Fruit fly (Drosophila melanogaster) whole organism, embryonic: ENCODE results near the gene CG43993.

Experiments
- Abd-B ChIP-seq: fragments of 200-800 bp; sonication (Bioruptor generic); optimal IDR thresholded peaks from 2 replicates; lab custom pipeline; 2018; ENCODE audit warnings: missing biosample characterization, mild to moderate bottlenecking, missing genetic modification characterization, moderate library complexity
- BtbVII ChIP-seq: fragments of 200-800 bp; sonication (Bioruptor generic); optimal IDR thresholded peaks from 3 replicates; lab custom pipeline; 2017; ENCODE audit warnings: missing biosample characterization, mild to moderate bottlenecking, missing genetic modification characterization
- C15 ChIP-seq: fragments of 200-800 bp; sonication (Bioruptor generic); IDR thresholded peaks from 3 replicates; pipeline ENCODE4 v1.3.6; 2022; ENCODE audit warnings: missing biosample characterization, missing genetic modification characterization
- CG10209 ChIP-seq: fragments of 200-800 bp; sonication (Bioruptor generic); optimal IDR thresholded peaks from 3 replicates; lab custom pipeline; 2017; ENCODE audit warnings: missing biosample characterization, mild to moderate bottlenecking, missing genetic modification characterization, missing genetic modification reagents
- CG11504 ChIP-seq: fragments of 200-800 bp; sonication (Bioruptor generic); optimal IDR thresholded peaks from 3 replicates; lab custom pipeline; 2019; ENCODE audit warnings: missing biosample characterization, mild to moderate bottlenecking, missing genetic modification characterization, moderate library complexity
- CG12155 ChIP-seq: fragments of 200-800 bp; sonication (Bioruptor generic); optimal IDR thresholded peaks from 3 replicates; lab custom pipeline; 2016; ENCODE audit warnings: missing biosample characterization, missing genetic modification characterization
- CG14441 ChIP-seq: fragments of 200-800 bp; sonication (Bioruptor generic); IDR thresholded peaks from 2 replicates; pipeline ENCODE4 v1.3.6; 2022; ENCODE audit warnings: missing biosample characterization, missing genetic modification characterization
- CG17612 ChIP-seq: fragments of 200-800 bp; sonication (Bioruptor generic); IDR thresholded peaks from 2 replicates; pipeline ENCODE4 v1.3.6; 2022; ENCODE audit warnings: missing biosample characterization, missing genetic modification characterization
- CG18599 ChIP-seq: fragments of 200-800 bp; sonication (Bioruptor generic); optimal IDR thresholded peaks from 3 replicates; lab custom pipeline; 2017; ENCODE audit warnings: missing biosample characterization, missing genetic modification characterization, mild to moderate bottlenecking, moderate library complexity, missing genetic modification reagents
- CG2129 ChIP-seq: fragments of 200-800 bp; sonication (Bioruptor generic); IDR thresholded peaks from 2 replicates; pipeline ENCODE4 v1.3.6; 2022; ENCODE audit warnings: missing biosample characterization, missing genetic modification characterization; ENCODE audit not compliant: partially characterized antibody
- CG31365 ChIP-seq: fragments of 200-800 bp; sonication (Bioruptor generic); optimal IDR thresholded peaks from 2 replicates; lab custom pipeline; 2018; ENCODE audit warnings: missing biosample characterization, mild to moderate bottlenecking, missing genetic modification characterization
- CG3163 ChIP-seq: fragments of 200-800 bp; sonication (Bioruptor generic); optimal IDR thresholded peaks from 3 replicates; lab custom pipeline; 2016; ENCODE audit warnings: missing biosample characterization, missing genetic modification characterization
- CG32772 ChIP-seq: fragments of 200-800 bp; sonication (Bioruptor generic); IDR thresholded peaks from 2 replicates; pipeline ENCODE4 v1.3.6; 2022; ENCODE audit warnings: missing biosample characterization, missing genetic modification characterization
- CG3281 ChIP-seq: fragments of 200-800 bp; sonication (Bioruptor generic); optimal IDR thresholded peaks from 3 replicates; lab custom pipeline; 2017; ENCODE audit warnings: missing biosample characterization, mild to moderate bottlenecking, missing genetic modification characterization
- CG34422 ChIP-seq: fragments of 200-800 bp; sonication (Bioruptor generic); IDR thresholded peaks from 3 replicates; pipeline ENCODE4 v1.3.6; 2022; ENCODE audit warnings: missing biosample characterization, missing genetic modification characterization
- CG3838 ChIP-seq: fragments of 200-800 bp; sonication (Bioruptor generic); optimal IDR thresholded peaks from 3 replicates; lab custom pipeline; 2016; ENCODE audit warnings: missing biosample characterization, missing genetic modification characterization
- CG3847 ChIP-seq: fragments of 200-800 bp; sonication (Bioruptor generic); IDR thresholded peaks from 2 replicates; pipeline ENCODE4 v1.3.6; 2022; ENCODE audit warnings: missing biosample characterization, missing genetic modification characterization
- CG4404 ChIP-seq: fragments of 200-800 bp; sonication (Bioruptor generic); IDR thresholded peaks from 2 replicates; pipeline ENCODE4 v1.3.6; 2022; ENCODE audit warnings: missing biosample characterization, missing genetic modification characterization
- CG6175 ChIP-seq: fragments of 200-800 bp; sonication (Bioruptor generic); IDR thresholded peaks from 3 replicates; pipeline ENCODE4 v1.3.6; 2022; ENCODE audit warnings: missing biosample characterization, missing genetic modification characterization
- CG6765 ChIP-seq: fragments of 200-800 bp; sonication (Bioruptor generic); optimal IDR thresholded peaks from 3 replicates; lab custom pipeline; 2017; ENCODE audit warnings: missing biosample characterization, mild to moderate bottlenecking, missing genetic modification characterization
- CG7357 ChIP-seq: fragments of 200-800 bp; sonication (Bioruptor generic); IDR thresholded peaks from 3 replicates; pipeline ENCODE4 v1.3.6; 2022; ENCODE audit warnings: missing biosample characterization, missing genetic modification characterization
- CG7556 ChIP-seq: fragments of 200-800 bp; sonication (Bioruptor generic); optimal IDR thresholded peaks from 2 replicates; lab custom pipeline; 2017; ENCODE audit warnings: missing biosample characterization, mild to moderate bottlenecking, missing genetic modification characterization
- CG8359 ChIP-seq: fragments of 200-800 bp; sonication (Bioruptor generic); optimal IDR thresholded peaks from 2 replicates; lab custom pipeline; 2017; ENCODE audit warnings: missing biosample characterization, mild to moderate bottlenecking, missing genetic modification characterization, borderline replicate concordance
- CG9437 ChIP-seq: fragments of 200-800 bp; sonication (Bioruptor generic); optimal IDR thresholded peaks from 2 replicates; lab custom pipeline; 2018; ENCODE audit warnings: missing biosample characterization, mild to moderate bottlenecking, missing genetic modification characterization
- CG9876 ChIP-seq: fragments of 200-800 bp; sonication (Bioruptor generic); optimal IDR thresholded peaks from 2 replicates; lab custom pipeline; 2016; ENCODE audit warnings: missing biosample characterization, missing genetic modification characterization
- Dad ChIP-seq: fragments of 200-800 bp; sonication (Bioruptor generic); optimal IDR thresholded peaks from 3 replicates; lab custom pipeline; 2016; ENCODE audit warnings: missing biosample characterization, missing genetic modification characterization
- Deaf1 ChIP-seq: fragments of 200-800 bp; optimal IDR thresholded peaks from 3 replicates; lab custom pipeline; 2019; ENCODE audit warnings: missing biosample characterization, mild to moderate bottlenecking, missing genetic modification characterization, moderate library complexity
- Dref ChIP-seq: fragments of 200-800 bp; sonication (Bioruptor generic); IDR thresholded peaks from 2 replicates; pipeline ENCODE4 v1.3.6; 2022; ENCODE audit warnings: missing biosample characterization, missing genetic modification characterization
- Drgx ChIP-seq: fragments of 200-800 bp; sonication (Bioruptor generic); IDR thresholded peaks from 2 replicates; pipeline ENCODE4 v1.3.6; 2022; ENCODE audit warnings: missing biosample characterization, missing genetic modification characterization
- Fer3 ChIP-seq: fragments of 200-800 bp; sonication (Bioruptor generic); optimal IDR thresholded peaks from 2 replicates; lab custom pipeline; 2018; ENCODE audit warnings: missing biosample characterization, mild to moderate bottlenecking, missing genetic modification characterization, moderate library complexity
- Hand ChIP-seq: fragments of 200-800 bp; sonication (Bioruptor generic); optimal IDR thresholded peaks from 2 replicates; lab custom pipeline; 2017; ENCODE audit warnings: mild to moderate bottlenecking, missing biosample characterization, missing genetic modification reagents, missing genetic modification characterization
- Nf-YC ChIP-seq: fragments of 200-800 bp; optimal IDR thresholded peaks from 3 replicates; lab custom pipeline; 2019; ENCODE audit warnings: missing biosample characterization, mild to moderate bottlenecking, missing genetic modification characterization, moderate library complexity
- Six4 ChIP-seq: fragments of 200-800 bp; sonication (Bioruptor generic); optimal IDR thresholded peaks from 2 replicates; lab custom pipeline; 2016; ENCODE audit warnings: missing biosample characterization, missing genetic modification characterization
- Xbp1 ChIP-seq: fragments of 200-800 bp; sonication (Bioruptor generic); optimal IDR thresholded peaks from 3 replicates; lab custom pipeline; 2016; ENCODE audit warnings: missing biosample characterization, mild to moderate bottlenecking, missing genetic modification characterization
- ash1 ChIP-seq: fragments of 200-800 bp; sonication (Bioruptor generic); optimal IDR thresholded peaks from 2 replicates; lab custom pipeline; 2018; ENCODE audit warnings: missing biosample characterization, mild to moderate bottlenecking, missing genetic modification characterization
- ato ChIP-seq: fragments of 200-800 bp; sonication (Bioruptor generic); IDR thresholded peaks from 2 replicates; pipeline ENCODE4 v1.3.6; 2022; ENCODE audit warnings: missing biosample characterization, missing genetic modification characterization; ENCODE audit not compliant: partially characterized antibody
- bab2 ChIP-seq: fragments of 200-800 bp; sonication (Bioruptor generic); optimal IDR thresholded peaks from 2 replicates; lab custom pipeline; 2016; ENCODE audit warnings: missing biosample characterization, missing genetic modification characterization
- bsh ChIP-seq, 2 experiments: fragments of 200-800 bp; sonication (Bioruptor generic); optimal IDR thresholded peaks; 2 replicates each; lab custom pipeline; 2017 to 2018; ENCODE audit warnings: mild to moderate bottlenecking in 2 of 2, missing biosample characterization in 2 of 2, missing genetic modification characterization in 2 of 2, moderate library complexity in 1 of 2
- cas ChIP-seq: fragments of 200-800 bp; sonication (Bioruptor generic); IDR thresholded peaks from 2 replicates; pipeline ENCODE4 v1.3.6; 2022; ENCODE audit warnings: missing biosample characterization, missing genetic modification characterization
- chn ChIP-seq: fragments of 200-800 bp; sonication (Bioruptor generic); optimal IDR thresholded peaks from 2 replicates; lab custom pipeline; 2016; ENCODE audit warnings: missing biosample characterization, missing genetic modification characterization
- dmrt99B ChIP-seq: fragments of 200-800 bp; sonication (Bioruptor generic); optimal IDR thresholded peaks from 2 replicates; lab custom pipeline; 2018; ENCODE audit warnings: missing biosample characterization, mild to moderate bottlenecking, missing genetic modification characterization, moderate library complexity
- lbe ChIP-seq: fragments of 200-800 bp; sonication (Bioruptor generic); optimal IDR thresholded peaks from 2 replicates; lab custom pipeline; 2016; ENCODE audit warnings: missing biosample characterization, mild to moderate bottlenecking, missing genetic modification characterization
- onecut ChIP-seq: fragments of 200-800 bp; sonication (Bioruptor generic); IDR thresholded peaks from 2 replicates; pipeline ENCODE4 v1.3.6; 2022; ENCODE audit warnings: missing biosample characterization, missing genetic modification characterization
- salm ChIP-seq: fragments of 200-800 bp; sonication (Bioruptor generic); optimal IDR thresholded peaks from 2 replicates; lab custom pipeline; 2018; ENCODE audit warnings: missing biosample characterization, mild to moderate bottlenecking, missing genetic modification characterization
- sd ChIP-seq: fragments of 200-800 bp; sonication (Bioruptor generic); optimal IDR thresholded peaks from 3 replicates; lab custom pipeline; 2018; ENCODE audit warnings: missing biosample characterization, mild to moderate bottlenecking, missing genetic modification characterization, moderate library complexity
- slp2 ChIP-seq: fragments of 200-800 bp; sonication (Bioruptor generic); optimal IDR thresholded peaks from 2 replicates; lab custom pipeline; 2016; ENCODE audit warnings: missing biosample characterization, missing genetic modification characterization
- tio ChIP-seq: fragments of 200-800 bp; sonication (Bioruptor generic); optimal IDR thresholded peaks from 2 replicates; lab custom pipeline; 2017; ENCODE audit warnings: missing biosample characterization, missing genetic modification characterization, inconsistent platforms
- wor ChIP-seq: fragments of 200-800 bp; sonication (Bioruptor generic); IDR thresholded peaks from 2 replicates; pipeline ENCODE4 v1.3.6; 2022; ENCODE audit warnings: missing biosample characterization, missing genetic modification characterization
- zen2 ChIP-seq: fragments of 200-800 bp; sonication (Bioruptor generic); IDR thresholded peaks from 3 replicates; pipeline ENCODE4 v1.3.6; 2022; ENCODE audit warnings: missing biosample characterization, missing genetic modification characterization; ENCODE audit not compliant: partially characterized antibody

The CG43993 gene

dm6 chr3L:12076312-12076711 lies 44.0 kb downstream of the CG43993 start (continued):
- TF ChIP-seq CG6175 (GFP tag; lab: Robert Waterston, UW) (no peak), CG34422 (no peak), zen2 (GFP tag; lab: Robert Waterston, UW) (no peak), sd (tag; lab: Kevin White, UChicago) (peak; percentile 39), CG3163 (GFP tag; lab: Kevin White, UChicago) (no peak), Deaf1 (tag; lab: Kevin White, UChicago) (no peak), Dref (GFP tag; lab: Robert Waterston, UW) (no peak), bsh (GFP tag; optimal IDR thresholded peaks at IDR 0.05; lab: Kevin White, UChicago) (no peak), Nf-YC (tag; lab: Kevin White, UChicago) (no peak), CG14441 (no peak), CG2129 (GFP tag; lab: Robert Waterston, UW) (no peak), ato (GFP tag; lab: Robert Waterston, UW) (no peak), Drgx (GFP tag; lab: Robert Waterston, UW) (peak; percentile 54), Hand (GFP tag; lab: Kevin White, UChicago) (no peak)

- TF ChIP-seq Dad (GFP tag; lab: Kevin White, UChicago) (peak; percentile 1), Six4 (GFP tag; lab: Kevin White, UChicago) (peak; percentile 52), Drgx (GFP tag; lab: Robert Waterston, UW) (peak; percentile 86), Xbp1 (GFP tag; lab: Kevin White, UChicago) (peak; percentile 75), CG34422 (peak; percentile 47; the same call in 1 of the 3 replicates), onecut (peak; percentile 42; the same call in 1 of the 2 replicates), dmrt99B (tag; lab: Kevin White, UChicago) (peak; percentile 61), chn (GFP tag; lab: Kevin White, UChicago) (peak; percentile 63), CG3838 (no peak), CG4404 (GFP tag; lab: Robert Waterston, UW) (peak; percentile 78), Abd-B (peak; percentile 25), CG3281 (peak; percentile 10), Fer3 (peak; percentile 27), CG7357 (GFP tag; lab: Robert Waterston, UW) (0 out of 3 replicates have a peak, but pooled peaks have one; percentile 29), CG3847 (GFP tag; lab: Robert Waterston, UW) (0 out of 2 replicates have a peak, but pooled peaks have one; percentile 23), cas (no peak), CG9876 (GFP tag; lab: Kevin White, UChicago) (no peak), lbe (GFP tag; lab: Kevin White, UChicago) (peak; percentile 39), tio (peak; percentile 66), CG11504 (peak; percentile 68), bab2 (GFP tag; lab: Kevin White, UChicago) (peak; percentile 55), BtbVII (GFP tag; lab: Kevin White, UChicago) (no peak), CG12155 (peak; percentile 40), salm (tag; lab: Kevin White, UChicago) (no peak), CG17612 (GFP tag; lab: Robert Waterston, UW) (no peak), CG8359 (GFP tag; lab: Kevin White, UChicago) (peak; percentile 37), CG9437 (GFP tag; lab: Kevin White, UChicago) (peak; percentile 34), CG7556 (GFP tag; lab: Kevin White, UChicago) (peak; percentile 58), CG32772 (GFP tag; lab: Robert Waterston, UW) (peak; percentile 62), CG18599 (GFP tag; lab: Kevin White, UChicago) (peak; percentile 22), CG31365 (tag; lab: Kevin White, UChicago) (no peak), ash1 (no peak), wor (GFP tag; lab: Robert Waterston, UW) (peak; percentile 51), CG6765 (no peak), C15 (GFP tag; lab: Robert Waterston, UW) (no peak; the same call in 2 of the 3 replicates), CG10209 (peak; percentile 64), slp2 (GFP tag; lab: Kevin White, UChicago) (peak; percentile 60)
These were observed 45.0 kb downstream of the CG43993 start for dm6 chr3L:12077348-12077747.
